Worm (Caenorhabditis elegans) whole organism, L4 larva: ENCODE data around the gene lin-25.

Experiments
- ZK546.5 ChIP-seq, 2 experiments: sonication (generic microtip); optimal IDR thresholded peaks; 2 replicates each; lab custom pipeline; 2017; ENCODE audit warnings: missing biosample characterization in 2 of 2, missing genetic modification characterization in 2 of 2
- aly-2 ChIP-seq: sonication (generic microtip); optimal IDR thresholded peaks from 2 replicates; lab custom pipeline; 2018; ENCODE audit warnings: missing biosample characterization, missing genetic modification characterization
- daf-8 ChIP-seq: fragments of 200-800 bp; sonication (Bioruptor generic); IDR thresholded peaks from 2 replicates; pipeline ENCODE4 v1.3.6; 2022; ENCODE audit warnings: missing genetic modification characterization, missing compliant biosample characterization
- mep-1 ChIP-seq: fragments of 150-350 bp; sonication (generic microtip); optimal IDR thresholded peaks from 3 replicates; lab custom pipeline; 2014; ENCODE audit warnings: missing biosample characterization, missing genetic modification characterization
- spr-3 ChIP-seq: fragments of 200-800 bp; sonication (Bioruptor generic); optimal IDR thresholded peaks from 2 replicates; lab custom pipeline; 2018; ENCODE audit warnings: mild to moderate bottlenecking, missing genetic modification characterization, missing compliant biosample characterization

ce11 chrV:12670607-12671006 is 20.9 kb downstream of the lin-25 start, which contains the start of gene srx-116:
- no peak for TF ChIP-seq mep-1 (tag; lab: Kevin White, UChicago)
- no peak for TF ChIP-seq spr-3
- no peak for TF ChIP-seq aly-2 (tag; lab: Kevin White, UChicago)
- TF ChIP-seq ZK546.5 (tag; optimal IDR thresholded peaks at IDR 0.05; lab: Kevin White, UChicago) = no peak
- no peak for TF ChIP-seq daf-8 (GFP tag; lab: Robert Waterston, UW)
